Worm (Caenorhabditis elegans) whole organism, L3 larva: Measurements from ENCODE around the gene F13C5.5.

ENCODE experiments used
- daf-12 ChIP-seq: fragments of 150-350 bp; optimal IDR thresholded peaks from 2 replicates; lab custom pipeline; 2014; ENCODE audit warnings: missing biosample characterization, missing genetic modification reagents, missing genetic modification characterization
- elt-2 ChIP-seq: sonication (generic microtip); optimal IDR thresholded peaks from 2 replicates; lab custom pipeline; 2016; ENCODE audit warnings: missing genetic modification reagents, mild to moderate bottlenecking, missing genetic modification characterization, missing compliant biosample characterization
- lin-15B ChIP-seq: fragments of 150-350 bp; optimal IDR thresholded peaks from 2 replicates; lab custom pipeline; 2014; ENCODE audit warnings: missing biosample characterization, missing genetic modification characterization
- lin-39 ChIP-seq: fragments of 150-350 bp; optimal IDR thresholded peaks from 2 replicates; lab custom pipeline; 2018; ENCODE audit warnings: missing biosample characterization, missing genetic modification reagents, missing genetic modification characterization
- mml-1 ChIP-seq: fragments of 150-350 bp; sonication (generic microtip); optimal IDR thresholded peaks from 3 replicates; lab custom pipeline; 2014; ENCODE audit warnings: missing biosample characterization, missing genetic modification characterization
- nhr-12 ChIP-seq: fragments of 150-350 bp; optimal IDR thresholded peaks from 2 replicates; lab custom pipeline; 2014; ENCODE audit warnings: missing biosample characterization, missing genetic modification characterization
- nhr-237 ChIP-seq: fragments of 150-350 bp; optimal IDR thresholded peaks from 2 replicates; lab custom pipeline; 2014; ENCODE audit warnings: missing biosample characterization, missing genetic modification characterization
- nhr-76 ChIP-seq: fragments of 150-350 bp; sonication (generic microtip); optimal IDR thresholded peaks from 5 replicates; lab custom pipeline; 2014; ENCODE audit warnings: missing biosample characterization, missing genetic modification characterization
- nhr-77 ChIP-seq: fragments of 150-350 bp; optimal IDR thresholded peaks from 2 replicates; lab custom pipeline; 2014; ENCODE audit warnings: missing biosample characterization, missing genetic modification characterization
- snpc-4 ChIP-seq: fragments of 150-350 bp; optimal IDR thresholded peaks from 2 replicates; lab custom pipeline; 2014; ENCODE audit warnings: missing biosample characterization, missing genetic modification characterization
- tbx-2 ChIP-seq: sonication (generic microtip); optimal IDR thresholded peaks from 2 replicates; lab custom pipeline; 2016; ENCODE audit warnings: mild to moderate bottlenecking, missing genetic modification characterization, missing compliant biosample characterization
- zag-1 ChIP-seq: fragments of 150-350 bp; optimal IDR thresholded peaks from 2 replicates; lab custom pipeline; 2014; ENCODE audit warnings: missing biosample characterization, missing genetic modification characterization
- ztf-4 ChIP-seq: fragments of 150-350 bp; optimal IDR thresholded peaks from 2 replicates; lab custom pipeline; 2014; ENCODE audit warnings: missing biosample characterization, missing genetic modification characterization

ce11 chrX:642817-643216 is 34.5 kb upstream of the F13C5.5 start:
- TF ChIP-seq ztf-4 (tag; lab: Kevin White, UChicago) (no peak), zag-1 (tag; lab: Kevin White, UChicago) (no peak), daf-12 (no peak), lin-39 (tag; lab: Kevin White, UChicago) (no peak), nhr-237 (tag; lab: Kevin White, UChicago) (no peak), nhr-76 (no peak), nhr-12 (no peak), tbx-2 (tag; lab: Kevin White, UChicago) (no peak), elt-2 (peak; percentile 50), snpc-4 (tag; lab: Kevin White, UChicago) (no peak), mml-1 (tag; lab: Kevin White, UChicago) (no peak), nhr-77 (tag; lab: Kevin White, UChicago) (no peak), lin-15B (tag; lab: Kevin White, UChicago) (no peak)
